Fruit fly (Drosophila melanogaster): Measurements from ENCODE around the gene CG14420.

- TF ChIP-seq CG11617 (GFP tag; optimal IDR thresholded peaks at IDR 0.05) (no peak), CG14711 (tag; optimal IDR thresholded peaks at IDR 0.05) (no peak), ovo (GFP tag; optimal IDR thresholded peaks at IDR 0.05) (no peak), cic (GFP tag; optimal IDR thresholded peaks at IDR 0.05) (no peak), CG33017 (tag; optimal IDR thresholded peaks at IDR 0.05) (no peak), CG7101 (tag; optimal IDR thresholded peaks at IDR 0.05) (no peak), cnc (optimal IDR thresholded peaks at IDR 0.05) (no peak), Crg-1 (GFP tag; optimal IDR thresholded peaks at IDR 0.05) (no peak), tj (GFP tag; optimal IDR thresholded peaks at IDR 0.05) (no peak), kay (GFP tag; ENCODE audit: borderline replicate concordance) (no peak), CG1620 (GFP tag; optimal IDR thresholded peaks at IDR 0.05) (no peak)
These were observed 39.3 kb downstream of the CG14420 start for dm6 chrX:2977857-2978473.
